Fruit fly (Drosophila melanogaster) whole organism, embryonic: Measurements from ENCODE around the gene asf1.

ENCODE experiments used
- Abd-B ChIP-seq: fragments of 200-800 bp; sonication (Bioruptor generic); optimal IDR thresholded peaks from 2 replicates; lab custom pipeline; 2018; ENCODE audit warnings: missing biosample characterization, mild to moderate bottlenecking, missing genetic modification characterization, moderate library complexity
- Atf6 ChIP-seq: fragments of 200-800 bp; sonication (Bioruptor generic); IDR thresholded peaks from 2 replicates; pipeline ENCODE4 v1.3.6; 2022; ENCODE audit warnings: missing biosample characterization, missing genetic modification characterization
- CG11398 ChIP-seq: fragments of 200-800 bp; sonication (Bioruptor generic); optimal IDR thresholded peaks from 2 replicates; lab custom pipeline; 2016; ENCODE audit warnings: missing biosample characterization, missing genetic modification characterization
- CG12071 ChIP-seq: fragments of 200-800 bp; sonication (Bioruptor generic); optimal IDR thresholded peaks from 3 replicates; lab custom pipeline; 2018; ENCODE audit warnings: missing biosample characterization, mild to moderate bottlenecking, missing genetic modification characterization
- CG1233 ChIP-seq: fragments of 200-800 bp; sonication (Bioruptor generic); optimal IDR thresholded peaks from 4 replicates; lab custom pipeline; 2018; ENCODE audit warnings: missing biosample characterization, mild to moderate bottlenecking, missing genetic modification characterization
- CG12659 ChIP-seq: fragments of 200-800 bp; sonication (Bioruptor generic); optimal IDR thresholded peaks from 3 replicates; lab custom pipeline; 2017; ENCODE audit warnings: mild to moderate bottlenecking, missing biosample characterization, missing genetic modification reagents, missing genetic modification characterization
- CG13424 ChIP-seq: fragments of 200-800 bp; sonication (Bioruptor generic); optimal IDR thresholded peaks from 2 replicates; lab custom pipeline; 2019; ENCODE audit warnings: missing biosample characterization, mild to moderate bottlenecking, missing genetic modification characterization, moderate library complexity
- CG14667 ChIP-seq: fragments of 200-800 bp; sonication (Bioruptor generic); IDR thresholded peaks from 2 replicates; pipeline ENCODE4 v1.3.6; 2022; ENCODE audit warnings: missing biosample characterization, missing genetic modification characterization
- CG15696 ChIP-seq: fragments of 200-800 bp; sonication (Bioruptor generic); optimal IDR thresholded peaks from 2 replicates; lab custom pipeline; 2019; ENCODE audit warnings: missing biosample characterization, mild to moderate bottlenecking, missing genetic modification characterization, moderate library complexity
- CG1602 ChIP-seq: fragments of 200-800 bp; sonication (Bioruptor generic); optimal IDR thresholded peaks from 3 replicates; lab custom pipeline; 2016; ENCODE audit warnings: missing biosample characterization, missing genetic modification characterization
- CG1647 ChIP-seq: fragments of 200-800 bp; sonication (Bioruptor generic); optimal IDR thresholded peaks from 3 replicates; lab custom pipeline; 2016; ENCODE audit warnings: missing biosample characterization, missing genetic modification characterization
- CG16813 ChIP-seq: fragments of 200-800 bp; sonication (Bioruptor generic); IDR thresholded peaks from 3 replicates; pipeline ENCODE4 v1.3.6; 2022; ENCODE audit warnings: missing biosample characterization, missing genetic modification characterization; ENCODE audit not compliant: partially characterized antibody
- CG16815 ChIP-seq: fragments of 200-800 bp; sonication (Bioruptor generic); optimal IDR thresholded peaks from 3 replicates; lab custom pipeline; 2017; ENCODE audit warnings: missing biosample characterization, mild to moderate bottlenecking, missing genetic modification characterization
- CG16863 ChIP-seq: fragments of 200-800 bp; sonication (Bioruptor generic); optimal IDR thresholded peaks from 3 replicates; lab custom pipeline; 2016; ENCODE audit warnings: missing biosample characterization, missing genetic modification characterization
- CG17612 ChIP-seq: fragments of 200-800 bp; sonication (Bioruptor generic); IDR thresholded peaks from 2 replicates; pipeline ENCODE4 v1.3.6; 2022; ENCODE audit warnings: missing biosample characterization, missing genetic modification characterization
- CG17829 ChIP-seq: fragments of 200-800 bp; optimal IDR thresholded peaks from 2 replicates; lab custom pipeline; 2019; ENCODE audit warnings: missing biosample characterization, mild to moderate bottlenecking, missing genetic modification characterization, moderate library complexity
- CG34422 ChIP-seq: fragments of 200-800 bp; sonication (Bioruptor generic); IDR thresholded peaks from 3 replicates; pipeline ENCODE4 v1.3.6; 2022; ENCODE audit warnings: missing biosample characterization, missing genetic modification characterization
- CG7928 ChIP-seq: fragments of 200-800 bp; sonication (Bioruptor generic); optimal IDR thresholded peaks from 2 replicates; lab custom pipeline; 2017; ENCODE audit warnings: missing biosample characterization, mild to moderate bottlenecking, missing genetic modification characterization
- CG7987 ChIP-seq: fragments of 200-800 bp; sonication (Bioruptor generic); optimal IDR thresholded peaks from 2 replicates; lab custom pipeline; 2018; ENCODE audit warnings: missing biosample characterization, mild to moderate bottlenecking, missing genetic modification characterization, moderate library complexity
- D19B ChIP-seq: fragments of 200-800 bp; sonication (Bioruptor generic); optimal IDR thresholded peaks from 2 replicates; lab custom pipeline; 2017; ENCODE audit warnings: missing biosample characterization, mild to moderate bottlenecking, missing genetic modification characterization
- Deaf1 ChIP-seq: fragments of 200-800 bp; optimal IDR thresholded peaks from 3 replicates; lab custom pipeline; 2019; ENCODE audit warnings: missing biosample characterization, mild to moderate bottlenecking, missing genetic modification characterization, moderate library complexity
- Dfd ChIP-seq, 2 experiments: fragments of >200 bp; optimal IDR thresholded peaks; 2 replicates each; lab custom pipeline; 2017; ENCODE audit warnings: missing biosample characterization in 2 of 2, missing genetic modification characterization in 2 of 2
- Dref ChIP-seq: fragments of 200-800 bp; sonication (Bioruptor generic); IDR thresholded peaks from 2 replicates; pipeline ENCODE4 v1.3.6; 2022; ENCODE audit warnings: missing biosample characterization, missing genetic modification characterization
- E2f2 ChIP-seq: fragments of 200-800 bp; sonication (Bioruptor generic); IDR thresholded peaks from 2 replicates; pipeline ENCODE4 v1.3.6; 2022; ENCODE audit warnings: missing biosample characterization, missing genetic modification characterization
- Fer1 ChIP-seq: fragments of 200-800 bp; sonication (Bioruptor generic); optimal IDR thresholded peaks from 2 replicates; lab custom pipeline; 2017; ENCODE audit warnings: missing biosample characterization, mild to moderate bottlenecking, missing genetic modification characterization
- Jarid2 ChIP-seq: fragments of 200-800 bp; sonication (Bioruptor generic); optimal IDR thresholded peaks from 3 replicates; lab custom pipeline; 2017; ENCODE audit warnings: mild to moderate bottlenecking, missing biosample characterization, missing genetic modification reagents, missing genetic modification characterization
- Lim3 ChIP-seq: fragments of 200-800 bp; sonication (Bioruptor generic); IDR thresholded peaks from 2 replicates; pipeline ENCODE4 v1.3.6; 2022; ENCODE audit warnings: missing biosample characterization, missing genetic modification characterization
- MTF-1 ChIP-seq: fragments of 200-800 bp; sonication (Bioruptor generic); optimal IDR thresholded peaks from 2 replicates; lab custom pipeline; 2018; ENCODE audit warnings: missing biosample characterization, mild to moderate bottlenecking, missing genetic modification characterization, borderline replicate concordance
- Mes4 ChIP-seq: fragments of 200-800 bp; sonication (Bioruptor generic); optimal IDR thresholded peaks from 2 replicates; lab custom pipeline; 2016; ENCODE audit warnings: missing biosample characterization, missing genetic modification characterization
- Sox100B ChIP-seq: fragments of 200-800 bp; sonication (Bioruptor generic); optimal IDR thresholded peaks from 3 replicates; lab custom pipeline; 2018; ENCODE audit warnings: missing biosample characterization, mild to moderate bottlenecking, missing genetic modification characterization
- bowl ChIP-seq: fragments of 200-800 bp; sonication (Bioruptor generic); IDR thresholded peaks from 2 replicates; pipeline ENCODE4 v1.3.6; 2022; ENCODE audit warnings: missing biosample characterization, missing genetic modification characterization
- br ChIP-seq: fragments of >200 bp; optimal IDR thresholded peaks from 2 replicates; lab custom pipeline; 2017
- caup ChIP-seq: fragments of 200-800 bp; sonication (Bioruptor generic); optimal IDR thresholded peaks from 3 replicates; lab custom pipeline; 2017; ENCODE audit warnings: missing biosample characterization, mild to moderate bottlenecking, missing genetic modification characterization, moderate library complexity; ENCODE audit not compliant: severe bottlenecking
- chinmo ChIP-seq: fragments of 200-800 bp; sonication (Bioruptor generic); IDR thresholded peaks from 4 replicates; pipeline ENCODE4 v1.3.6; 2022; ENCODE audit warnings: missing biosample characterization, missing genetic modification characterization; ENCODE audit not compliant: partially characterized antibody
- chn ChIP-seq: fragments of 200-800 bp; sonication (Bioruptor generic); optimal IDR thresholded peaks from 2 replicates; lab custom pipeline; 2016; ENCODE audit warnings: missing biosample characterization, missing genetic modification characterization
- crp ChIP-seq, 2 experiments: fragments of 200-800 bp; sonication (Bioruptor generic); optimal IDR thresholded peaks; 2 replicates in 1 of 2; 3 replicates in 1 of 2; lab custom pipeline; 2017; ENCODE audit warnings: missing biosample characterization in 2 of 2, missing genetic modification characterization in 2 of 2, mild to moderate bottlenecking in 1 of 2, moderate library complexity in 1 of 2
- dpn ChIP-seq, 2 experiments: fragments of 200-800 bp; sonication (Bioruptor generic); optimal IDR thresholded peaks; 3 replicates each; lab custom pipeline; 2016; ENCODE audit warnings: missing biosample characterization in 2 of 2, missing genetic modification characterization in 2 of 2
- gcm2 ChIP-seq: fragments of 200-800 bp; sonication (Bioruptor generic); optimal IDR thresholded peaks from 2 replicates; lab custom pipeline; 2016; ENCODE audit warnings: missing biosample characterization, missing genetic modification characterization
- grau ChIP-seq: fragments of 200-800 bp; optimal IDR thresholded peaks from 3 replicates; lab custom pipeline; 2019; ENCODE audit warnings: missing biosample characterization, mild to moderate bottlenecking, missing genetic modification characterization, moderate library complexity
- jumu ChIP-seq: fragments of 200-800 bp; sonication (Bioruptor generic); optimal IDR thresholded peaks from 3 replicates; lab custom pipeline; 2016; ENCODE audit warnings: missing biosample characterization, missing genetic modification characterization
- nerfin-1 ChIP-seq: fragments of 200-800 bp; sonication (Bioruptor generic); optimal IDR thresholded peaks from 3 replicates; lab custom pipeline; 2019; ENCODE audit warnings: missing biosample characterization, mild to moderate bottlenecking, missing genetic modification characterization, moderate library complexity
- nerfin-2 ChIP-seq: fragments of 200-800 bp; sonication (Bioruptor generic); IDR thresholded peaks from 2 replicates; pipeline ENCODE4 v1.3.6; 2022; ENCODE audit warnings: missing biosample characterization, missing genetic modification characterization; ENCODE audit not compliant: partially characterized antibody
- nmo ChIP-seq: fragments of 200-800 bp; sonication (Bioruptor generic); optimal IDR thresholded peaks from 2 replicates; lab custom pipeline; 2018; ENCODE audit warnings: missing biosample characterization, mild to moderate bottlenecking, missing genetic modification characterization, moderate library complexity
- pita ChIP-seq: fragments of 200-800 bp; sonication (Bioruptor generic); optimal IDR thresholded peaks from 2 replicates; lab custom pipeline; 2017; ENCODE audit warnings: missing biosample characterization, mild to moderate bottlenecking, missing genetic modification characterization
- pum ChIP-seq: fragments of 200-800 bp; sonication (Bioruptor generic); optimal IDR thresholded peaks from 2 replicates; lab custom pipeline; 2016; ENCODE audit warnings: missing biosample characterization, missing genetic modification characterization
- row ChIP-seq: fragments of 200-800 bp; sonication (Bioruptor generic); IDR thresholded peaks from 3 replicates; pipeline ENCODE4 v1.3.6; 2022; ENCODE audit warnings: missing biosample characterization, missing genetic modification characterization
- schlank ChIP-seq: fragments of 200-800 bp; sonication (Bioruptor generic); optimal IDR thresholded peaks from 2 replicates; lab custom pipeline; 2018; ENCODE audit warnings: missing biosample characterization, mild to moderate bottlenecking, missing genetic modification characterization
- z ChIP-seq: fragments of 200-800 bp; sonication (Bioruptor generic); IDR thresholded peaks from 3 replicates; pipeline ENCODE4 v1.3.6; 2022; ENCODE audit warnings: missing biosample characterization, missing genetic modification characterization
- zf30C ChIP-seq: fragments of 200-800 bp; sonication (Bioruptor generic); optimal IDR thresholded peaks from 3 replicates; lab custom pipeline; 2018; ENCODE audit warnings: missing biosample characterization, mild to moderate bottlenecking, missing genetic modification characterization

Gene asf1

DNA sequence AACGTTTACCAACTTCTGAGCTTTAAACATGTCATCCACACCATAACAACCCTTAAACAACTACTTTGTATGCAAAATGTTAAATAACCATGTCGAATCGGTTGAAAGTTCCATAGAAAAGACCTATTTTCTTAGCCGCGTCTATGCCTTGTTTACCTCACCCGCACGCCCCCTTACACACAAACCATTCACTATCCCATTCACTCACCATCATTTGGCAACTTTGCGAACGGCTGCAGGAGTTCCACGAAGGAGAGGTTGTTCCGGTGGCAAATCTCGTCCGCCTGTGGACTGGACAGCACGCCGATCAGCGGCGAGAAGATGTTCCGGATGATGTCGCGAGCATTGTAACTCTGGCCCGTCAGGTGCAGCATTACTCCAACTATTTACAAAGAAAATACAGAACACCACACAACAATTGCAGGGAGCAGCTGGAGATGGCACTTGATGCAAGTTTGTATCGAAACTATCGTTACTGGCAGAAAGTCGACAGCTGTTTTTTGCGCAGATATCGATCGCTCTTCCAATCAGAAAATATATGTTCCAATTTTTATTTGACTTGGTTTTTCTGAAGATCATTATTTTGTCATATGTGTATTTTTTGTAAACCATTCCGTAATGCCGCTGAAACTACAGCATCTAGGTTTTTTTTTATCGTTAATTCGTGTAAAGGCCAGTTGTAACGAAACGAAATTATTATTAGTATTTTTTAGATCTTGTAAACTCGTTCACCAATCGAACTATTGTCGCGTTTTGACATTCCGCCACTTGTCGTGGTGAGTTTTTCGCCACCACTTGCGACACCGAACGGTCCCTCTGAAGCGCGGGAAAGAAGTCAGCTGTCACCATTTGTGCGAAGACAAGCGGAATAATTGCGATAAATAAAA, at the start of gene asf1 (continued):
- TF ChIP-seq CG16813 (GFP tag; lab: Robert Waterston, UW), result peak; percentile 68
- TF ChIP-seq caup (GFP tag; lab: Kevin White, UChicago), result no peak
- no peak for TF ChIP-seq Jarid2 (GFP tag; lab: Kevin White, UChicago)
- TF ChIP-seq zf30C, result no peak
- TF ChIP-seq grau, result no peak
- no peak for TF ChIP-seq CG16863 (GFP tag; lab: Kevin White, UChicago)
- TF ChIP-seq CG15696 (tag; lab: Kevin White, UChicago), result no peak
- no peak for TF ChIP-seq z (GFP tag; lab: Robert Waterston, UW)
- TF ChIP-seq CG17829 (tag; lab: Kevin White, UChicago), result no peak
- TF ChIP-seq bowl (GFP tag; lab: Robert Waterston, UW), result no peak
- no peak for TF ChIP-seq pita (GFP tag; lab: Kevin White, UChicago)
- no peak for TF ChIP-seq br (lab: Kevin White, UChicago)
- TF ChIP-seq CG1647 (GFP tag; lab: Kevin White, UChicago), result no peak
- no peak for TF ChIP-seq Abd-B (GFP tag; lab: Kevin White, UChicago)
- peak; percentile 63 for TF ChIP-seq Dref (GFP tag; lab: Robert Waterston, UW)
- no peak for TF ChIP-seq CG14667 (GFP tag; lab: Robert Waterston, UW)
- no peak for TF ChIP-seq Mes4
- peak; percentile 66; the same call in 2 of the 3 replicates for TF ChIP-seq row (GFP tag; lab: Robert Waterston, UW)
- TF ChIP-seq MTF-1 (GFP tag; lab: Kevin White, UChicago), result no peak
- no peak for TF ChIP-seq Deaf1 (tag; lab: Kevin White, UChicago)
- TF ChIP-seq pum (GFP tag; lab: Kevin White, UChicago), result peak; percentile 10
- TF ChIP-seq nmo, result peak; percentile 60
- TF ChIP-seq CG11398 (GFP tag; lab: Kevin White, UChicago), result peak; percentile 30
- TF ChIP-seq CG7987 (GFP tag; lab: Kevin White, UChicago), result no peak
- peak; percentile 38; the same call in 1 of the 3 replicates for TF ChIP-seq CG34422 (GFP tag; lab: Robert Waterston, UW)
- peak; percentile 88; the same call in 3 of the 4 replicates for TF ChIP-seq chinmo (GFP tag; lab: Robert Waterston, UW)
- no peak for TF ChIP-seq jumu (GFP tag; lab: Kevin White, UChicago)
- TF ChIP-seq CG16815 (GFP tag; lab: Kevin White, UChicago), result no peak
- no peak for TF ChIP-seq CG13424
- no peak for TF ChIP-seq schlank (tag; lab: Kevin White, UChicago)
- no peak for TF ChIP-seq Lim3 (GFP tag; lab: Robert Waterston, UW)
- TF ChIP-seq crp (GFP tag; optimal IDR thresholded peaks at IDR 0.05; lab: Kevin White, UChicago), result peak; percentile 91 to 93
- TF ChIP-seq dpn (GFP tag; optimal IDR thresholded peaks at IDR 0.05; lab: Kevin White, UChicago), result no peak
- no peak for TF ChIP-seq gcm2 (GFP tag; lab: Kevin White, UChicago)
- TF ChIP-seq D19B (GFP tag; lab: Kevin White, UChicago), result no peak
- TF ChIP-seq CG17612, result no peak
- peak; percentile 70 for TF ChIP-seq CG12659 (GFP tag; lab: Kevin White, UChicago)
- no peak for TF ChIP-seq Atf6 (GFP tag; lab: Robert Waterston, UW)
- TF ChIP-seq chn (GFP tag; lab: Kevin White, UChicago), result peak; percentile 6
- no peak for TF ChIP-seq Sox100B (GFP tag; lab: Kevin White, UChicago)
- TF ChIP-seq CG12071 (GFP tag; lab: Kevin White, UChicago), result no peak
- no peak for TF ChIP-seq nerfin-2
- TF ChIP-seq E2f2 (GFP tag; lab: Robert Waterston, UW), result peak; percentile 65
- no peak for TF ChIP-seq Fer1 (GFP tag; lab: Kevin White, UChicago)
- TF ChIP-seq CG1602, result no peak
- peak; percentile 86 for TF ChIP-seq nerfin-1
- TF ChIP-seq CG1233 (GFP tag; lab: Kevin White, UChicago), result no peak
- no peak for TF ChIP-seq CG7928 (GFP tag; lab: Kevin White, UChicago)
- TF ChIP-seq Dfd (GFP tag; optimal IDR thresholded peaks at IDR 0.05; lab: Kevin White, UChicago), result no peak
